Worm (Caenorhabditis elegans): Measurements from ENCODE around the gene bar-1.

The bar-1 gene

DNA sequence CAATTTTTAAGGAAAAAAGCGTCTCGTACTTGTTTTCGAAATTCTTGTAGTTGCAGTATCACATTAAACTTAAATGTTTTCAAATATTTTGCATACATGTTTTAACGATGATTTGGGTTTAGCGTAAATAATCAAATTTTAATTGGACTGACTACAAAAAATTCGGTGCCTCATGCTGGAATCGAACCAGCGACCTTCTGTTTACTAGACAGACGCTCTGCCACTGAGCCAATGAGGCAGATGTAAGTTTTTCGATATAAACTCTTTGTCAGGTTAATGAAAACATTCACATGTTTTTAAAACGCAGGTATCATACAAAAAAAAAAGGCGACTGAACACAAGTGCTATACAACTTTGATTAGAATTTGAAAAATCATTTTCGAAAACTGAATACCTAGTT is 6.4 kb upstream of the bar-1 start (continued):
- no peak for TF ChIP-seq let-526 (GFP tag; IDR thresholded peaks at IDR 0.05)
- no peak for TF ChIP-seq snpc-3.4 (tag; optimal IDR thresholded peaks at IDR 0.05)
- TF ChIP-seq Y67H2A.10 (GFP tag; conservative IDR thresholded peaks at IDR 0.05), result no peak
- no peak for TF ChIP-seq nhr-120 (GFP tag; IDR thresholded peaks at IDR 0.05)

DNA sequence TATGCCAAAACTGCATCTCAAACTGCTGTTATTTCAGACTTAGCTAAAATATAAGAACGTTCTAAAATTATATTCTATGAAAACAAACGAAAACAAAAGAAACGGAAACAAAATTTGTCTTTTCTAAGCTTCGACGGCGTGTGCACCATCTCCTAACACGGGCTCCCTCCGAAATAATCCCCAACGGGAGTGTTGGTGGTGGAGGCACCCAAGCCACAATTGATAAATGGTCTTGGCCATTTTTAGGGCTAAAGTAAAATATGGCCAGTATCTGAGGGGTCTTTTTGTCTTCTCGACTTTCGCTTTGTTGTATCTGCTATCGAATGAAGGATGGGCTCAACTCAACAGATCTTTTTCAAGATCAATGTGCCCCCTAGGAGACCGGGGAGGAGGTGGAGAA is 5.0 kb upstream of the bar-1 start:
- no peak for TF ChIP-seq C06A6.2 (GFP tag; conservative IDR thresholded peaks at IDR 0.05)
- TF ChIP-seq lsl-1 (GFP tag; optimal IDR thresholded peaks at IDR 0.05), result no peak
- no peak for TF ChIP-seq let-607 (tag; optimal IDR thresholded peaks at IDR 0.05)
- TF ChIP-seq lag-1 (GFP tag; IDR thresholded peaks at IDR 0.05), result no peak
- no peak for TF ChIP-seq F23B12.7 (tag; optimal IDR thresholded peaks at IDR 0.05; ENCODE audit: insufficient read depth)

DNA sequence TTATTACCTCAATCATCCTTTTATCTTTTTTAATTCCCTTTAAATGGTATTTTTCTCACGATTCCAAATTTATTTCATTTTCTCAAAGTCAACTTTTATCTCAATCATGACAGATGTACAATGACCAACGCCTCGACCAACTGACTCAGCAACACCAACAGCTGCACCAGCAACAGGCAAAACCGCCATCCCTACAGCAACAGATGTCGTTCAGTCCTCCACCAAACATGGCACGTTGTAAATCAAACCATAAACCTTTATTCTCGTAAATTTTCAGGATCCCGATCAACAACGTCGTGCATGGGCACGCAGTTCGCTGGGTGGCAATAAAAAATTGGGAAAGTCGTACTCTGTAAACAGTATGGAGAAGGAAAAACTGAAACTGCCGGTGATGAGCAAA is 7.7 kb downstream of the bar-1 start:
- TF ChIP-seq nfya-1 (tag; optimal IDR thresholded peaks at IDR 0.05; ENCODE audit: borderline replicate concordance, insufficient read depth) (no peak), ekl-4 (GFP tag; IDR thresholded peaks at IDR 0.05) (no peak), Y67H2A.10 (GFP tag; conservative IDR thresholded peaks at IDR 0.05) (no peak), dpl-1 (GFP tag; optimal IDR thresholded peaks at IDR 0.05) (no peak), B0261.1 (tag; optimal IDR thresholded peaks at IDR 0.05) (no peak), ztf-26 (tag; optimal IDR thresholded peaks at IDR 0.05) (no peak), nhr-80 (tag; optimal IDR thresholded peaks at IDR 0.05) (no peak), nhr-120 (GFP tag; IDR thresholded peaks at IDR 0.05) (no peak), bed-1 (GFP tag; IDR thresholded peaks at IDR 0.05) (no peak), pha-4 (tag; optimal IDR thresholded peaks at IDR 0.05) (no peak)

DNA sequence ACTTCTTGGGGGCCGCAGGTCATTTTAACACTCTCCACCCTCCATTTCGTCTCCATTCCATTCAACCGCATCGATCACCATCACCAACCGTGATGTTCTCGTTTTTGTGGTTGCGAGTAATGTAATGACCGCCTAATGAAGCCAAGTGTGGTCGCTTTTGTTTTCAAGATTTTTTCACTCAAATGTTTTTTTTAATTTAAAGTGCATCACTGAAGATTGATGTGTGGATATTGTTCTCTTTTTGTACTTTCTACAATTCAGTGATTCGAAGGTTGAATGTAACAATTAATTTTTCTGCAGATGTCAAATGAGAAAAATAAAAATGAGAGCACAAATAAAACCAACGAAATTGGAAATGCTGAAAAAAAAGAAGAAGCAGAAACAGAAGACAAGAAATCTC is 11.7 kb downstream of the bar-1 start, which contains the start of gene pgp-10:
Gene pgp-10, plus strand, starts transcription at position 301 of the 400 bp plus-strand sequence.
- no peak for TF ChIP-seq B0019.2 (GFP tag; conservative IDR thresholded peaks at IDR 0.05)
- no peak for TF ChIP-seq F39B2.1 (GFP tag; IDR thresholded peaks at IDR 0.05)
- TF ChIP-seq bed-2 (GFP tag; IDR thresholded peaks at IDR 0.05), result no peak
- no peak for TF ChIP-seq madf-10 (tag; optimal IDR thresholded peaks at IDR 0.05)
- TF ChIP-seq lin-40 (tag; optimal IDR thresholded peaks at IDR 0.05), result no peak
- no peak for TF ChIP-seq F23B12.7 (tag; optimal IDR thresholded peaks at IDR 0.05; ENCODE audit: insufficient read depth)
- TF ChIP-seq C06A6.2 (GFP tag; conservative IDR thresholded peaks at IDR 0.05), result no peak
- TF ChIP-seq sptf-2 (GFP tag; optimal IDR thresholded peaks at IDR 0.05), result no peak

DNA sequence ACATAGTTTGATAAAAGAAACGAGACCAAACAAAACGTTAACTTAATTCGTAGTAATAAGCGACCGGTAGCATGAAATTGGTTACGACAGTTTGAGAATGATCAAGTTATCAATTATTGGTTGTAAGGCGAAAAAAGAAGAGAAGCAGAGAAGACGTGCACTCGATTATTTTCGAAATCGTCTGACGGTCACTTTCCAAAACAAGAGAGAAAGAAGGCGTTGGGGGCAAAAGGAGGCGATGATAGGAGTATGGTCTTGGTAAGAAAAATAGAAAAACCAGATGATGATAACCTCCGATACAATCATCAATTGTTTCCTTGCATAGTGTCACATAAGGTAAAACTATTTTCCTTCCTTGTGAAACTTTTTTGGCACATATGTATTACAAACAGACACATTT is 12.9 kb downstream of the bar-1 start:
- TF ChIP-seq lin-40 (tag; optimal IDR thresholded peaks at IDR 0.05) (no peak), zfh-2 (GFP tag; conservative IDR thresholded peaks at IDR 0.05) (no peak), unc-62 (GFP tag; optimal IDR thresholded peaks at IDR 0.05) (no peak), chd-7 (tag; optimal IDR thresholded peaks at IDR 0.05) (no peak), lir-1 (GFP tag; conservative IDR thresholded peaks at IDR 0.05) (no peak), ccch-3 (GFP tag; optimal IDR thresholded peaks at IDR 0.05) (no peak), him-1 (tag; optimal IDR thresholded peaks at IDR 0.05) (no peak), snpc-1.3 (tag; optimal IDR thresholded peaks at IDR 0.05; ENCODE audit: insufficient read depth) (no peak), hmg-20 (GFP tag; IDR thresholded peaks at IDR 0.05) (no peak), nfyb-1 (GFP tag; IDR thresholded peaks at IDR 0.05) (no peak), nhr-80 (tag; optimal IDR thresholded peaks at IDR 0.05) (no peak), rec-8 (tag; optimal IDR thresholded peaks at IDR 0.05) (no peak), ceh-27 (GFP tag; optimal IDR thresholded peaks at IDR 0.05) (no peak), let-526 (GFP tag; IDR thresholded peaks at IDR 0.05) (no peak), ZK185.1 (tag; optimal IDR thresholded peaks at IDR 0.05; ENCODE audit: poor library complexity, severe bottlenecking) (no peak), T07F8.4 (tag; optimal IDR thresholded peaks at IDR 0.05) (no peak), lsy-27 (tag; optimal IDR thresholded peaks at IDR 0.05; ENCODE audit: borderline replicate concordance, insufficient read depth) (no peak), tlf-1 (GFP tag; optimal IDR thresholded peaks at IDR 0.05) (no peak), F39B2.1 (GFP tag; IDR thresholded peaks at IDR 0.05) (no peak)

Data from whole organism, young adult.